Fruit fly (Drosophila melanogaster): ENCODE results near the gene UGP.

DNA sequence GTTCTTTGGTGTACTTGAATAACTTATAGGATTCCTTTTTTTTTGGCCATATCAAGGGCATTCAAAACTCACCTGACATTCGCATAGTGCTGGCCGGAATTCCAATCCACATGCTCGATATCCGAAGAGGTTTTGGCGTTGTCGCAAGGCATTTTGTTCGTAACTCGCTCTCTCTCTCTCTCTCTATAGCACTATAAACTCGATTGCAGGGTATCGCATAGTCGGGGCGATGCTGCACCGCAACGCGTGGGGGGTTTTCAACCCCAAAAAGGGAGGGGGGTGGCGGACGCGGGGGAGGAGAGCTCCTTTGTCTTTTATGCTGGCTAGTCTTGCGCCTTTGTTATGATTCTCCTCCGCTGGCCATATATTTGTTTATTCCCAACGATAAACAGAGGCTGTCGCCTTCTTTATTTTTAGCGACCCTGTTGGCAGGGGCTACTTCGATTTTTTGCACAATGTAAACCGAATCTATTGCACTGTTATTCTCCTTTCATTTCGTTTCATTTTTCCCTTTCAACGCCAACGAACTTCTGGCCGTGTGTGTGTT lies 39.8 kb upstream of the UGP start:
- peak in 1 of 2 experiments; percentile 56 for TF ChIP-seq EcR (GFP tag; optimal IDR thresholded peaks at IDR 0.05)
- TF ChIP-seq usp (GFP tag; optimal IDR thresholded peaks at IDR 0.05), result no peak
- no peak for TF ChIP-seq CG8478 (optimal IDR thresholded peaks at IDR 0.05)

Data from whole organism.